Worm (Caenorhabditis elegans) whole organism, L4 larva: ENCODE results near the gene fbxb-99.
A peak's percentile ranks its signal among the peaks of the same experiment; 100 is the strongest.

Experiments used
- ama-1 ChIP-seq: fragments of 150-350 bp; optimal IDR thresholded peaks from 2 replicates; lab custom pipeline; 2014; ENCODE audit warnings: inconsistent platforms, mixed read lengths
- nhr-237 ChIP-seq: sonication (generic microtip); optimal IDR thresholded peaks from 2 replicates; lab custom pipeline; 2017; ENCODE audit warnings: missing biosample characterization, missing genetic modification characterization
- nhr-6 ChIP-seq: fragments of 150-350 bp; optimal IDR thresholded peaks from 2 replicates; lab custom pipeline; 2014; ENCODE audit warnings: missing biosample characterization, missing genetic modification characterization
- pqm-1 ChIP-seq: sonication (generic microtip); optimal IDR thresholded peaks from 2 replicates; lab custom pipeline; 2017; ENCODE audit warnings: missing biosample characterization, missing genetic modification characterization
- unc-39 ChIP-seq: sonication (generic microtip); optimal IDR thresholded peaks from 2 replicates; lab custom pipeline; 2017; ENCODE audit warnings: missing biosample characterization, missing genetic modification characterization

ce11 chrII:3788356-3788962 lies 4.8 kb downstream of the fbxb-99 start:
- TF ChIP-seq ama-1 (lab: Kevin White, UChicago): no peak
- TF ChIP-seq pqm-1 (tag; lab: Kevin White, UChicago): peak; percentile 15
- no peak for TF ChIP-seq nhr-237 (tag; lab: Kevin White, UChicago)
- TF ChIP-seq unc-39: no peak
- no peak for TF ChIP-seq nhr-6
